Fruit fly (Drosophila melanogaster): ENCODE data around the gene CG13390.

- TF ChIP-seq CTCF (optimal IDR thresholded peaks at IDR 0.05), result no peak
- no peak for TF ChIP-seq CG8478 (optimal IDR thresholded peaks at IDR 0.05)
These were observed 39.9 kb upstream of the CG13390 start for dm6 chr2L:8416350-8417046.

All from S2 (cell line).